Fruit fly (Drosophila melanogaster) whole organism, embryonic: Measurements from ENCODE around the gene CG45002.

Source experiments
- Ada2b ChIP-seq: fragments of 200-800 bp; sonication (Bioruptor generic); IDR thresholded peaks from 2 replicates; pipeline ENCODE4 v1.3.6; 2022; ENCODE audit warnings: missing biosample characterization, missing genetic modification characterization
- Adf1 ChIP-seq: fragments of 200-800 bp; sonication (Bioruptor generic); IDR thresholded peaks from 2 replicates; pipeline ENCODE4 v1.3.6; 2022; ENCODE audit warnings: missing biosample characterization, missing genetic modification characterization
- Antp ChIP-seq: fragments of 200-800 bp; sonication (Bioruptor generic); optimal IDR thresholded peaks from 3 replicates; lab custom pipeline; 2016; ENCODE audit warnings: missing biosample characterization, missing genetic modification characterization
- Bteb2 ChIP-seq: fragments of 200-800 bp; sonication (Bioruptor generic); optimal IDR thresholded peaks from 2 replicates; lab custom pipeline; 2016; ENCODE audit warnings: missing biosample characterization, missing genetic modification characterization
- C15 ChIP-seq: fragments of 200-800 bp; sonication (Bioruptor generic); IDR thresholded peaks from 3 replicates; pipeline ENCODE4 v1.3.6; 2022; ENCODE audit warnings: missing biosample characterization, missing genetic modification characterization
- CG11695 ChIP-seq: fragments of 200-800 bp; sonication (Bioruptor generic); IDR thresholded peaks from 3 replicates; pipeline ENCODE4 v1.3.6; 2022; ENCODE audit warnings: missing biosample characterization, missing genetic modification characterization
- CG12236 ChIP-seq: fragments of 200-800 bp; sonication (Bioruptor generic); optimal IDR thresholded peaks from 2 replicates; lab custom pipeline; 2016; ENCODE audit warnings: missing biosample characterization, missing genetic modification characterization
- CG13775 ChIP-seq: fragments of 200-800 bp; sonication (Bioruptor generic); optimal IDR thresholded peaks from 3 replicates; lab custom pipeline; 2017; ENCODE audit warnings: missing biosample characterization, mild to moderate bottlenecking, missing genetic modification characterization
- CG18011 ChIP-seq: fragments of 200-800 bp; sonication (Bioruptor generic); optimal IDR thresholded peaks from 2 replicates; lab custom pipeline; 2017; ENCODE audit warnings: missing biosample characterization, missing genetic modification characterization, mild to moderate bottlenecking, moderate library complexity, missing genotype
- CG3065 ChIP-seq: fragments of 200-800 bp; sonication (Bioruptor generic); optimal IDR thresholded peaks from 2 replicates; lab custom pipeline; 2016; ENCODE audit warnings: missing biosample characterization, missing genetic modification characterization
- CG32767 ChIP-seq: fragments of 200-800 bp; sonication (Bioruptor generic); IDR thresholded peaks from 2 replicates; pipeline ENCODE4 v1.3.6; 2022; ENCODE audit warnings: missing biosample characterization, missing genetic modification characterization
- CG3838 ChIP-seq: fragments of 200-800 bp; sonication (Bioruptor generic); optimal IDR thresholded peaks from 3 replicates; lab custom pipeline; 2016; ENCODE audit warnings: missing biosample characterization, missing genetic modification characterization
- CG3847 ChIP-seq: fragments of 200-800 bp; sonication (Bioruptor generic); IDR thresholded peaks from 2 replicates; pipeline ENCODE4 v1.3.6; 2022; ENCODE audit warnings: missing biosample characterization, missing genetic modification characterization
- CG42726 ChIP-seq: fragments of 200-800 bp; sonication (Bioruptor generic); IDR thresholded peaks from 2 replicates; pipeline ENCODE4 v1.3.6; 2022; ENCODE audit warnings: missing biosample characterization, missing genetic modification characterization; ENCODE audit not compliant: partially characterized antibody
- CG5180 ChIP-seq: fragments of 200-800 bp; sonication (Bioruptor generic); optimal IDR thresholded peaks from 3 replicates; lab custom pipeline; 2017; ENCODE audit warnings: missing biosample characterization, missing genetic modification characterization, mild to moderate bottlenecking, moderate library complexity, missing genetic modification reagents
- CG7271 ChIP-seq: fragments of 200-800 bp; sonication (Bioruptor generic); optimal IDR thresholded peaks from 2 replicates; lab custom pipeline; 2018; ENCODE audit warnings: missing biosample characterization, mild to moderate bottlenecking, missing genetic modification characterization, moderate library complexity
- CG7987 ChIP-seq: fragments of 200-800 bp; sonication (Bioruptor generic); optimal IDR thresholded peaks from 2 replicates; lab custom pipeline; 2018; ENCODE audit warnings: missing biosample characterization, mild to moderate bottlenecking, missing genetic modification characterization, moderate library complexity
- CG8388 ChIP-seq: fragments of 200-800 bp; sonication (Bioruptor generic); optimal IDR thresholded peaks from 2 replicates; lab custom pipeline; 2019; ENCODE audit warnings: missing biosample characterization, mild to moderate bottlenecking, missing genetic modification characterization, moderate library complexity
- CG9215 ChIP-seq: fragments of 200-800 bp; sonication (Bioruptor generic); IDR thresholded peaks from 2 replicates; pipeline ENCODE4 v1.3.6; 2022; ENCODE audit warnings: missing biosample characterization, missing genetic modification characterization
- CG9817 ChIP-seq: fragments of 200-800 bp; sonication (Bioruptor generic); optimal IDR thresholded peaks from 2 replicates; lab custom pipeline; 2018; ENCODE audit warnings: missing biosample characterization, mild to moderate bottlenecking, missing genetic modification characterization, moderate library complexity
- Camta ChIP-seq: fragments of 200-800 bp; sonication (Bioruptor generic); optimal IDR thresholded peaks from 2 replicates; lab custom pipeline; 2016; ENCODE audit warnings: missing biosample characterization, missing genetic modification characterization
- CoRest ChIP-seq: fragments of 200-800 bp; sonication (Bioruptor generic); optimal IDR thresholded peaks from 3 replicates; lab custom pipeline; 2018; ENCODE audit warnings: missing biosample characterization, mild to moderate bottlenecking, missing genetic modification characterization, moderate library complexity
- Deaf1 ChIP-seq: fragments of 200-800 bp; optimal IDR thresholded peaks from 3 replicates; lab custom pipeline; 2019; ENCODE audit warnings: missing biosample characterization, mild to moderate bottlenecking, missing genetic modification characterization, moderate library complexity
- Dip3 ChIP-seq: fragments of 200-800 bp; sonication (Bioruptor generic); optimal IDR thresholded peaks from 3 replicates; lab custom pipeline; 2016; ENCODE audit warnings: missing biosample characterization, missing genetic modification characterization
- Dp ChIP-seq: fragments of 200-800 bp; sonication (Bioruptor generic); optimal IDR thresholded peaks from 2 replicates; lab custom pipeline; 2018; ENCODE audit warnings: missing biosample characterization, mild to moderate bottlenecking, missing genetic modification characterization, moderate library complexity
- Drgx ChIP-seq: fragments of 200-800 bp; sonication (Bioruptor generic); IDR thresholded peaks from 2 replicates; pipeline ENCODE4 v1.3.6; 2022; ENCODE audit warnings: missing biosample characterization, missing genetic modification characterization
- HLH3B ChIP-seq: fragments of 200-800 bp; sonication (Bioruptor generic); IDR thresholded peaks from 2 replicates; pipeline ENCODE4 v1.3.6; 2022; ENCODE audit warnings: missing biosample characterization, missing genetic modification characterization
- HmgD ChIP-seq: fragments of 200-800 bp; sonication (Bioruptor generic); optimal IDR thresholded peaks from 3 replicates; lab custom pipeline; 2016; ENCODE audit warnings: missing biosample characterization, missing genetic modification characterization
- Hmr ChIP-seq: fragments of 200-800 bp; sonication (Bioruptor generic); optimal IDR thresholded peaks from 3 replicates; lab custom pipeline; 2017; ENCODE audit warnings: mild to moderate bottlenecking, missing biosample characterization, missing genetic modification reagents, missing genetic modification characterization
- NC2α ChIP-seq: fragments of 200-800 bp; sonication (Bioruptor generic); optimal IDR thresholded peaks from 2 replicates; lab custom pipeline; 2016; ENCODE audit warnings: missing biosample characterization, missing genetic modification characterization
- Ravus ChIP-seq: fragments of 200-800 bp; sonication (Bioruptor generic); IDR thresholded peaks from 2 replicates; pipeline ENCODE4 v1.3.6; 2022; ENCODE audit warnings: missing biosample characterization, missing genetic modification characterization
- Xrp1 ChIP-seq: fragments of 200-800 bp; sonication (Bioruptor generic); IDR thresholded peaks from 2 replicates; pipeline ENCODE4 v1.3.6; 2022; ENCODE audit warnings: missing biosample characterization, missing genetic modification characterization
- ara ChIP-seq: fragments of 200-800 bp; sonication (Bioruptor generic); IDR thresholded peaks from 2 replicates; pipeline ENCODE4 v1.3.6; 2022; ENCODE audit warnings: missing biosample characterization, missing genetic modification characterization
- crc ChIP-seq: fragments of 200-800 bp; sonication (Bioruptor generic); optimal IDR thresholded peaks from 2 replicates; lab custom pipeline; 2016; ENCODE audit warnings: missing biosample characterization, missing genetic modification characterization
- croc ChIP-seq: fragments of 200-800 bp; sonication (Bioruptor generic); conservative IDR thresholded peaks from 3 replicates; pipeline ENCODE4 v1.3.6; 2022; ENCODE audit warnings: missing biosample characterization, missing genetic modification characterization
- crol ChIP-seq: fragments of 200-800 bp; sonication (Bioruptor generic); IDR thresholded peaks from 2 replicates; pipeline ENCODE4 v1.3.6; 2022; ENCODE audit warnings: missing biosample characterization, missing genetic modification characterization
- dati ChIP-seq: fragments of 200-800 bp; sonication (Bioruptor generic); IDR thresholded peaks from 2 replicates; pipeline ENCODE4 v1.3.6; 2022; ENCODE audit warnings: missing biosample characterization, missing genetic modification characterization
- ems ChIP-seq: fragments of 200-800 bp; sonication (Bioruptor generic); optimal IDR thresholded peaks from 3 replicates; lab custom pipeline; 2016; ENCODE audit warnings: missing biosample characterization, missing genetic modification characterization
- eve ChIP-seq, 2 experiments: fragments of >200 bp; optimal IDR thresholded peaks; 2 replicates each; lab custom pipeline; 2017; ENCODE audit warnings: missing biosample characterization in 2 of 2, missing genetic modification characterization in 2 of 2
- fu2 ChIP-seq: fragments of 200-800 bp; sonication (Bioruptor generic); optimal IDR thresholded peaks from 2 replicates; lab custom pipeline; 2016; ENCODE audit warnings: missing biosample characterization, missing genetic modification characterization
- hb ChIP-seq: fragments of 200-800 bp; sonication (Bioruptor generic); IDR thresholded peaks from 3 replicates; pipeline ENCODE4 v1.3.6; 2022; ENCODE audit warnings: missing biosample characterization, missing genetic modification characterization; ENCODE audit not compliant: partially characterized antibody
- knrl ChIP-seq: fragments of 200-800 bp; sonication (Bioruptor generic); IDR thresholded peaks from 3 replicates; pipeline ENCODE4 v1.3.6; 2022; ENCODE audit warnings: missing biosample characterization, missing genetic modification characterization; ENCODE audit not compliant: partially characterized antibody
- mam ChIP-seq: fragments of 200-800 bp; sonication (Bioruptor generic); optimal IDR thresholded peaks from 3 replicates; lab custom pipeline; 2016; ENCODE audit warnings: missing biosample characterization, missing genetic modification characterization
- pb ChIP-seq: fragments of 200-800 bp; sonication (Bioruptor generic); optimal IDR thresholded peaks from 3 replicates; lab custom pipeline; 2016; ENCODE audit warnings: missing biosample characterization, missing genetic modification characterization
- scrt ChIP-seq: fragments of 200-800 bp; sonication (Bioruptor generic); optimal IDR thresholded peaks from 2 replicates; lab custom pipeline; 2018; ENCODE audit warnings: missing biosample characterization, mild to moderate bottlenecking, missing genetic modification characterization, moderate library complexity
- slbo ChIP-seq: fragments of 200-800 bp; sonication (Bioruptor generic); IDR thresholded peaks from 2 replicates; pipeline ENCODE4 v1.3.6; 2022; ENCODE audit warnings: missing biosample characterization, missing genetic modification characterization
- slp2 ChIP-seq: fragments of 200-800 bp; sonication (Bioruptor generic); optimal IDR thresholded peaks from 2 replicates; lab custom pipeline; 2016; ENCODE audit warnings: missing biosample characterization, missing genetic modification characterization
- ssp ChIP-seq: fragments of 200-800 bp; sonication (Bioruptor generic); IDR thresholded peaks from 2 replicates; pipeline ENCODE4 v1.3.6; 2022; ENCODE audit warnings: missing biosample characterization, missing genetic modification characterization
- stc ChIP-seq: fragments of 200-800 bp; sonication (Bioruptor generic); IDR thresholded peaks from 2 replicates; pipeline ENCODE4 v1.3.6; 2022; ENCODE audit warnings: missing biosample characterization, missing genetic modification characterization
- unc-4 ChIP-seq: fragments of 200-800 bp; sonication (Bioruptor generic); IDR thresholded peaks from 2 replicates; pipeline ENCODE4 v1.3.6; 2022; ENCODE audit warnings: missing biosample characterization, missing genetic modification characterization; ENCODE audit not compliant: partially characterized antibody
- zfh1 ChIP-seq: fragments of 200-800 bp; sonication (Bioruptor generic); IDR thresholded peaks from 3 replicates; pipeline ENCODE4 v1.3.6; 2022; ENCODE audit warnings: missing biosample characterization, missing genetic modification characterization

Gene CG45002

DNA sequence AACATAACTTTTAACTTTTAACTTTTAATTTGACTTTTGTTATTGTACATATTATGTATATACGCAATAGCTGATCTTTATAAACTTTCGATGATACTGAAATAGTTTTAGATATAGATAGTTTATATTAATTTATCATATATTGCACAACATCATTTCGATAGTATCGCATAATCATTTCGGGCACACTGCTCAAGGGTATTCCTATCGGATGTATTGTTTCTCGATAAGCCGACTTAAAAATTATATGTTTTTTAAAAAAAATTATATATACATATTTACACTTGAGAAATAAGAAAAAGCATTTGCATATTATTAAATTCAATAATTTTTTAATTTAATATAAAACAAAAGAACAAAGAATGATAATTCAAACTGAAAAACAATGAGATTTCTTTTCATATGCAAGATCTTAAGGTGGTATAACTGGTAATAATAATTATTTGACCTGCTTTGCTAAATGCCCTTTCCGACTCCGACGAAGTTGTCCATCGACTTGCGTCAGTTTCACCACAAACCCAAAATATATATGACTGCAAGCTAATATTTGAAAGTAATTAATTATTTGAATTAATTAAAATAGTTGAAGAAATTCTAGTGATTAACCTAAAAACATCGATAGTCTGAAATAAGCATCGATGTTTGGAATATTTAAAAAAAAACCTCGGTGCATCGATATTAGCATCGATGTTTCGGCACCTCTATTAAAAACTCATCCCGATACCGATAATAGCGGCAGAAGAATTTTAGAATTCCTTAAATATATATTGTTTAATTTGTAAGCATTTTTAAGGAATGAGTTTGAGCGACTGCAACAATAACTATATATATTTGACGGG is 11.8 kb upstream of the CG45002 start, which contains the start of gene CG4949 (continued):
- no peak for TF ChIP-seq C15 (GFP tag; lab: Robert Waterston, UW)
- TF ChIP-seq NC2α (GFP tag; lab: Kevin White, UChicago) = no peak
- TF ChIP-seq CG7987 (GFP tag; lab: Kevin White, UChicago) = no peak
- no peak for TF ChIP-seq Drgx (GFP tag; lab: Robert Waterston, UW)
- no peak for TF ChIP-seq CG18011 (GFP tag; lab: Kevin White, UChicago)
- TF ChIP-seq CG11695 (GFP tag; lab: Robert Waterston, UW) = no peak
- no peak for TF ChIP-seq CG3838 (GFP tag; lab: Kevin White, UChicago)
- peak; percentile 88 for TF ChIP-seq hb (GFP tag; lab: Robert Waterston, UW)
- TF ChIP-seq CG42726 (GFP tag; lab: Robert Waterston, UW) = peak; percentile 85
- no peak for TF ChIP-seq pb (GFP tag; lab: Kevin White, UChicago)
- no peak for TF ChIP-seq CG7271 (tag; lab: Kevin White, UChicago)
- TF ChIP-seq slp2 (GFP tag; lab: Kevin White, UChicago) = no peak
- TF ChIP-seq CG5180 (GFP tag; lab: Kevin White, UChicago) = no peak
- peak; percentile 14 for TF ChIP-seq CoRest
- TF ChIP-seq ara (GFP tag; lab: Robert Waterston, UW) = no peak
- TF ChIP-seq Hmr (GFP tag; lab: Kevin White, UChicago) = peak; percentile 4
- TF ChIP-seq dati (GFP tag; lab: Robert Waterston, UW) = no peak
- no peak for TF ChIP-seq ssp (GFP tag; lab: Robert Waterston, UW)
- no peak for TF ChIP-seq crc
- no peak for TF ChIP-seq Camta (GFP tag; lab: Kevin White, UChicago)
- peak; percentile 11 for TF ChIP-seq CG8388 (GFP tag; lab: Kevin White, UChicago)
- peak; percentile 26 for TF ChIP-seq CG13775 (GFP tag; lab: Kevin White, UChicago)
- TF ChIP-seq Adf1 = no peak
- TF ChIP-seq Deaf1 (tag; lab: Kevin White, UChicago) = no peak
- TF ChIP-seq stc (GFP tag; lab: Robert Waterston, UW) = peak; percentile 32; the same call in 1 of the 2 replicates
- TF ChIP-seq Antp (GFP tag; lab: Kevin White, UChicago) = no peak
- no peak for TF ChIP-seq fu2 (GFP tag; lab: Kevin White, UChicago)
- TF ChIP-seq CG9817 (tag; lab: Kevin White, UChicago) = no peak
- peak; percentile 29 for TF ChIP-seq Dp
- no peak for TF ChIP-seq Bteb2 (GFP tag; lab: Kevin White, UChicago)
- peak; percentile 85 for TF ChIP-seq knrl (GFP tag; lab: Robert Waterston, UW)
- no peak for TF ChIP-seq eve (GFP tag; optimal IDR thresholded peaks at IDR 0.05; lab: Kevin White, UChicago)
- TF ChIP-seq Xrp1 (GFP tag; lab: Robert Waterston, UW) = no peak
- no peak for TF ChIP-seq CG3065
- no peak for TF ChIP-seq CG3847 (GFP tag; lab: Robert Waterston, UW)
- TF ChIP-seq Dip3 (GFP tag; lab: Kevin White, UChicago) = no peak
- no peak for TF ChIP-seq HmgD (GFP tag; lab: Kevin White, UChicago)
- no peak for TF ChIP-seq CG32767 (GFP tag; lab: Robert Waterston, UW)
- TF ChIP-seq unc-4 (GFP tag; lab: Robert Waterston, UW) = peak; percentile 72
- TF ChIP-seq HLH3B (GFP tag; lab: Robert Waterston, UW) = no peak
- no peak for TF ChIP-seq slbo (GFP tag; lab: Robert Waterston, UW)
- TF ChIP-seq scrt = no peak
- no peak for TF ChIP-seq Ravus (GFP tag; lab: Robert Waterston, UW)
- TF ChIP-seq crol = no peak
- TF ChIP-seq zfh1 = no peak
- TF ChIP-seq ems (GFP tag; lab: Kevin White, UChicago) = no peak
- TF ChIP-seq croc (GFP tag; lab: Robert Waterston, UW) = no peak
- no peak for TF ChIP-seq CG9215
- no peak for TF ChIP-seq Ada2b (GFP tag; lab: Robert Waterston, UW)
- TF ChIP-seq mam (GFP tag; lab: Kevin White, UChicago) = no peak
- TF ChIP-seq CG12236 (GFP tag; lab: Kevin White, UChicago) = no peak
